Worm (Caenorhabditis elegans): ENCODE measurements around the gene atgl-1.

ce11 chrIII:6453665-6454064 is 34.4 kb upstream of the atgl-1 start:
- no peak for TF ChIP-seq B0019.2 (GFP tag; conservative IDR thresholded peaks at IDR 0.05)
- peak; percentile 21; the same call in 1 of the 2 replicates for TF ChIP-seq attf-6 (GFP tag; IDR thresholded peaks at IDR 0.05)
- no peak for TF ChIP-seq zim-3 (tag; optimal IDR thresholded peaks at IDR 0.05)
- no peak for TF ChIP-seq C06A6.2 (GFP tag; conservative IDR thresholded peaks at IDR 0.05)
- TF ChIP-seq nhr-179 (tag; optimal IDR thresholded peaks at IDR 0.05): no peak
- TF ChIP-seq him-1 (tag; optimal IDR thresholded peaks at IDR 0.05): no peak
